Fruit fly (Drosophila melanogaster) whole organism, pupa: Measurements from ENCODE around the gene msl-3.

Experiments used
- CG32121 ChIP-seq: fragments of 200-800 bp; sonication (Bioruptor generic); IDR thresholded peaks from 2 replicates; pipeline ENCODE4 v1.3.6; 2022; ENCODE audit warnings: missing biosample characterization, missing genetic modification characterization
- EcR ChIP-seq: fragments of 200-800 bp; sonication (Bioruptor generic); optimal IDR thresholded peaks from 3 replicates; lab custom pipeline; 2019; ENCODE audit warnings: missing biosample characterization, missing genetic modification characterization, mild to moderate bottlenecking, moderate library complexity, missing genetic modification reagents
- fd96Ca ChIP-seq: fragments of 200-800 bp; sonication (Bioruptor generic); IDR thresholded peaks from 3 replicates; pipeline ENCODE4 v1.3.6; 2022; ENCODE audit warnings: missing biosample characterization, missing genetic modification characterization

DNA sequence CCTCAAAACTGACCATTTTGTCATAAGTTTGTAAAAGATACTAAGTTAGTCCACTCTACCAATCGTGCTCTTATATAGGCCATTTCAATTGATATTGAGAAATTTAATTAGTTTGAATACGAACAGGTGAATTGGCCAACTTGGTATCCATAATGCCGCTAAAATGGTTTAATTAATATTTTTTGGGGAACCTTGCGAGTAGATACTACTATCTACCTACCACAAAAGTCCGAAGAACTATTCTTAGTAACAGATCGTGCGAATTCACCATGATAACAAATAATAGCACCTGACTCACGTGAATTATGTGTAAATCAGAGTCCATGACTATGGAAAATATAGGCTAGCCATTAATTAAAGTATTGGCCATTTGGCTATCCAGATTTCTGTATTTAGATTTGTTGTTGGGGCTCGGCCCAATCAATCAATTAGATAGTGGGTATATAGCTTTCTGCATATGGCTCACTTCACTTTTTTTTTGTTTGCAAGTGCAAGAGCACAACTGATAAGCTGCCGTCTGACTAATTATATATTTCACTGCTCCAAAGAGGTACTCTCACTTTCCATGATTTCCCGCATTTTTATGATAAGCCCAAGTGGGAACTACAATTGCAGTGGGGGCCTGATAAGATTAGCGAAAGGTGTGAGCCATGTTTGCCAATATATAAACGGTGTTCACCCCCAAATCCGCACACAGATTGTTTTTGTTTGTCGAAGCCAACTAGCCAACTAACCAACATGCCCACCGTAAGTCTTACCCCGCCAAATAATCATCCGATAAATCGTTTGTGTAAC is 3.1 kb upstream of the msl-3 start, which contains the start of the genes Acbp4 and Acbp6:
- TF ChIP-seq fd96Ca (no peak), CG32121 (GFP tag; lab: Robert Waterston, UW) (no peak), EcR (GFP tag; lab: Kevin White, UChicago) (no peak)
